Worm (Caenorhabditis elegans) whole organism, mixed stage, embryonic: ENCODE data around the gene F27E5.8.

ENCODE experiments used
- M03D4.4 ChIP-seq: sonication (generic microtip); optimal IDR thresholded peaks from 2 replicates; lab custom pipeline; 2017; ENCODE audit warnings: mild to moderate bottlenecking, missing genetic modification characterization, missing compliant biosample characterization
- bed-3 ChIP-seq: fragments of 200-800 bp; sonication (Bioruptor generic); optimal IDR thresholded peaks from 3 replicates; lab custom pipeline; 2018; ENCODE audit warnings: mild to moderate bottlenecking, missing genetic modification characterization, moderate library complexity, missing compliant biosample characterization
- blmp-1 ChIP-seq: fragments of 150-350 bp; optimal IDR thresholded peaks from 2 replicates; lab custom pipeline; 2014; ENCODE audit warnings: missing biosample characterization, missing genetic modification characterization
- ceh-39 ChIP-seq: fragments of 150-350 bp; optimal IDR thresholded peaks from 2 replicates; lab custom pipeline; 2014; ENCODE audit warnings: missing biosample characterization, missing genetic modification characterization
- ceh-43 ChIP-seq: fragments of 200-800 bp; sonication (Bioruptor generic); optimal IDR thresholded peaks from 2 replicates; lab custom pipeline; 2018; ENCODE audit warnings: mild to moderate bottlenecking, missing genetic modification characterization, moderate library complexity, missing compliant biosample characterization
- ceh-83 ChIP-seq: fragments of 200-800 bp; sonication (Bioruptor generic); optimal IDR thresholded peaks from 2 replicates; lab custom pipeline; 2018; ENCODE audit warnings: mild to moderate bottlenecking, missing genetic modification characterization, missing compliant biosample characterization
- ces-1 ChIP-seq: fragments of 150-350 bp; optimal IDR thresholded peaks from 2 replicates; lab custom pipeline; 2014; ENCODE audit warnings: missing biosample characterization, missing genetic modification reagents, missing genetic modification characterization
- cnd-1 ChIP-seq: fragments of 200-800 bp; sonication (Bioruptor generic); optimal IDR thresholded peaks from 2 replicates; lab custom pipeline; 2018; ENCODE audit warnings: mild to moderate bottlenecking, missing genetic modification characterization, missing compliant biosample characterization
- elt-1 ChIP-seq: sonication (generic microtip); optimal IDR thresholded peaks from 2 replicates; lab custom pipeline; 2017; ENCODE audit warnings: missing genetic modification characterization, mild to moderate bottlenecking, missing compliant biosample characterization, antibody characterized with exemption, moderate library complexity, borderline replicate concordance; ENCODE audit not compliant: insufficient read depth
- elt-3 ChIP-seq: fragments of 150-350 bp; optimal IDR thresholded peaks from 2 replicates; lab custom pipeline; 2014; ENCODE audit warnings: missing biosample characterization, missing genetic modification characterization
- ham-2 ChIP-seq: fragments of 200-800 bp; sonication (Bioruptor generic); optimal IDR thresholded peaks from 2 replicates; lab custom pipeline; 2018; ENCODE audit warnings: mild to moderate bottlenecking, missing genetic modification characterization, missing compliant biosample characterization
- hlh-1 ChIP-seq: fragments of 150-350 bp; optimal IDR thresholded peaks from 2 replicates; lab custom pipeline; 2014; ENCODE audit warnings: missing biosample characterization, missing genetic modification reagents, missing genetic modification characterization
- lin-13 ChIP-seq: fragments of 150-350 bp; optimal IDR thresholded peaks from 2 replicates; lab custom pipeline; 2014; ENCODE audit warnings: missing biosample characterization, missing genetic modification characterization
- lin-32 ChIP-seq: fragments of 200-800 bp; sonication (Bioruptor generic); optimal IDR thresholded peaks from 2 replicates; lab custom pipeline; 2018; ENCODE audit warnings: mild to moderate bottlenecking, missing genetic modification characterization, missing compliant biosample characterization
- lsy-2 ChIP-seq: fragments of 150-350 bp; optimal IDR thresholded peaks from 2 replicates; lab custom pipeline; 2014; ENCODE audit warnings: missing biosample characterization, missing genetic modification characterization
- mab-5 ChIP-seq: fragments of 150-350 bp; optimal IDR thresholded peaks from 2 replicates; lab custom pipeline; 2014; ENCODE audit warnings: missing biosample characterization, missing genetic modification characterization
- mep-1 ChIP-seq: fragments of 150-350 bp; optimal IDR thresholded peaks from 2 replicates; lab custom pipeline; 2017; ENCODE audit warnings: missing biosample characterization, missing genetic modification reagents, missing genetic modification characterization, inconsistent platforms
- mls-2 ChIP-seq: sonication (generic microtip); optimal IDR thresholded peaks from 2 replicates; lab custom pipeline; 2016; ENCODE audit warnings: mild to moderate bottlenecking, missing genetic modification characterization, moderate library complexity, missing compliant biosample characterization
- nhr-12 ChIP-seq: fragments of 150-350 bp; optimal IDR thresholded peaks from 2 replicates; lab custom pipeline; 2014; ENCODE audit warnings: missing biosample characterization, missing genetic modification characterization
- nhr-2 ChIP-seq: fragments of 150-350 bp; optimal IDR thresholded peaks from 2 replicates; lab custom pipeline; 2014; ENCODE audit warnings: missing biosample characterization, missing genetic modification characterization
- nhr-237 ChIP-seq: fragments of 150-350 bp; optimal IDR thresholded peaks from 2 replicates; lab custom pipeline; 2014; ENCODE audit warnings: missing biosample characterization, missing genetic modification characterization
- nhr-28 ChIP-seq: fragments of 150-350 bp; optimal IDR thresholded peaks from 2 replicates; lab custom pipeline; 2014; ENCODE audit warnings: missing biosample characterization, missing genetic modification characterization
- nhr-76 ChIP-seq: sonication (generic microtip); optimal IDR thresholded peaks from 2 replicates; lab custom pipeline; 2017; ENCODE audit warnings: missing biosample characterization, missing genetic modification characterization
- pha-4 ChIP-seq: fragments of 150-350 bp; optimal IDR thresholded peaks from 2 replicates; lab custom pipeline; 2018; ENCODE audit warnings: missing biosample characterization, missing genetic modification reagents, missing genetic modification characterization
- snpc-4 ChIP-seq: fragments of 150-350 bp; optimal IDR thresholded peaks from 2 replicates; lab custom pipeline; 2014; ENCODE audit warnings: missing biosample characterization, missing genetic modification characterization
- sptf-1 ChIP-seq: sonication (generic microtip); optimal IDR thresholded peaks from 2 replicates; lab custom pipeline; 2017; ENCODE audit warnings: mild to moderate bottlenecking, missing genetic modification characterization, moderate library complexity, missing compliant biosample characterization
- tbx-8 ChIP-seq: fragments of 200-800 bp; sonication (Bioruptor generic); optimal IDR thresholded peaks from 2 replicates; lab custom pipeline; 2018; ENCODE audit warnings: mild to moderate bottlenecking, missing genetic modification characterization, moderate library complexity, missing compliant biosample characterization
- unc-120 ChIP-seq: sonication (generic microtip); optimal IDR thresholded peaks from 2 replicates; lab custom pipeline; 2017; ENCODE audit warnings: missing genetic modification characterization, missing compliant biosample characterization; ENCODE audit not compliant: poor library complexity, severe bottlenecking
- unc-39 ChIP-seq: fragments of 150-350 bp; optimal IDR thresholded peaks from 2 replicates; lab custom pipeline; 2014; ENCODE audit warnings: missing biosample characterization, missing genetic modification characterization
- unc-62 ChIP-seq: fragments of 150-350 bp; optimal IDR thresholded peaks from 2 replicates; lab custom pipeline; 2014; ENCODE audit warnings: missing biosample characterization, missing genetic modification reagents, missing genetic modification characterization
- zip-8 ChIP-seq: fragments of 150-350 bp; optimal IDR thresholded peaks from 2 replicates; lab custom pipeline; 2014; ENCODE audit warnings: missing biosample characterization, missing genetic modification characterization
- ztf-11 ChIP-seq: fragments of 150-350 bp; optimal IDR thresholded peaks from 2 replicates; lab custom pipeline; 2014; ENCODE audit warnings: missing biosample characterization, missing genetic modification characterization

F27E5.8 gene

DNA sequence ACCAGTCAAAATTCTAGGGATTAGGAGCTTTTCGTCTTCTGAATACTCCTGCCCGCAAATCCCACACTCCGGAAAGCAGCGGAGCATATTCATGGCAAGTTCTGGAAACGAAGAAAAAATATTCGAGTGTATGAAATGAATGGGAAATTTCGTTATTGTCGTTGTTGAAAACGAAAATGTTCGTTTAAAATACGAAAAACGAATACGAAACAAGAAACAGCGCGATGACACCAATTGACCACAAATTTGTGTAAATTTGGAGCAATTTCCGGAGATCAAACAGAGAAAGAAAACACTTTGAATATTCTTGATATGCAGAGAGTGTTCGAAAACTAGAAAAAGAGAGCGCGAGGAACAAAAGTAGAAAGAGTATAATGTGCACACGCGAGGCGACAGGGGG, 21.7 kb downstream of the F27E5.8 start, which contains the start of gene ZK945.4:
Gene ZK945.4, minus strand, starts transcription at position 101 of the 400 bp plus-strand sequence.
- TF ChIP-seq snpc-4 (tag; lab: Kevin White, UChicago): no peak
- no peak for TF ChIP-seq ceh-39 (tag; lab: Kevin White, UChicago)

DNA sequence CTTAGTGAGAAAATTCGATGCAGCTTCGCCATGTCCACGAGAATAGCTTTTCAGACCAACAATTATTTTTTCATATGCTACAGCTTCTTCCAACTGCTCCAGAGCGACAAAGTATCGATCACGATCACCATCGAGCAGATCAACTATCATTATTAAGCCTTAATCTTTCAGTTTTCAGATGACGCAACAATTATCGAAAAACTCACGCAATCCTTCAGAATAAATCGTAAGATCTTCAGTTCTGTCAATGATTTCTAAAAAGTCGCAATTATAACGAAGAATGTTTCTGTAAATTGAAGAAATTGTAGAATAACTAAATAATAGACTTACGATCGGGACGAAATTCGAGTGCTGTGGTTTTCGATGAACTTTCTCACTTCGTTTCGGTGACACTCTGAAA, 24.1 kb downstream of the F27E5.8 start:
- TF ChIP-seq zip-8 (tag; lab: Kevin White, UChicago) (peak; percentile 97), snpc-4 (tag; lab: Kevin White, UChicago) (no peak)

DNA sequence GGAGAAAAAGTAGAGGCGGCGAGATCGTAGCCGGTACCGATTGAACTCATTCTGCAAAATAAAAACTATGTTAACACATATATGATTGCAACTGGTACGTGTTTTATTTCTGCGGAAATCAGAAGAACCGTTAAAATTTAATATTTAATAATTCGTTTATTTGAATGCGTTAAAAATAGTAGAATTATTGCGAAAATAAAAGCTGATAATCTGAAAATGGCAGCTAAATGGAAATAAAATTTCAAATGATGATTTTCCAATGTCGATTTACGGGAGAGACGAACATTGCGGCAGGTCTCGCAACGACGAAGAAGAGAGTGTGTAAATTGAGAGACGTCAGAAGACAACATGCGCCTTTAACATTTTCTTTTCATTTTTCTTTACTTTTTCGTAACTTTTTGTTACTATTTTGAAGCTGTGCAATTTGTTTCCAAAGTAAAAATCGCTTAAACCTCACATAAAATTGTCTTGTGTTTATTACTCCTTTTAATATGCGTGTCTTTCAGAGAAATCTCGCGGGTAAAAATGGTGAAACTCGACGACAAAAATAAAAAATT, 27.4 kb downstream of the F27E5.8 start, which contains the start of the genes pas-7 and puf-12:
Gene pas-7, minus strand, starts transcription at position 51 of the 557 bp plus-strand sequence.
Gene puf-12, plus strand, starts transcription at position 507 of the 557 bp plus-strand sequence.
- TF ChIP-seq sptf-1 (tag; lab: Kevin White, UChicago) (no peak), nhr-28 (tag; lab: Kevin White, UChicago) (no peak), ceh-83 (GFP tag; lab: Kevin White, UChicago) (no peak), ztf-11 (no peak), elt-1 (no peak), mep-1 (peak; percentile 43), pha-4 (tag; lab: Kevin White, UChicago) (peak; percentile 30), unc-39 (tag; lab: Kevin White, UChicago) (no peak), bed-3 (GFP tag; lab: Kevin White, UChicago) (no peak), M03D4.4 (tag; lab: Kevin White, UChicago) (no peak), nhr-2 (tag; lab: Kevin White, UChicago) (no peak), unc-62 (GFP tag; lab: Kevin White, UChicago) (no peak), ces-1 (GFP tag; lab: Kevin White, UChicago) (no peak), hlh-1 (tag; lab: Kevin White, UChicago) (peak; percentile 13), lsy-2 (tag; lab: Kevin White, UChicago) (peak; percentile 37), unc-120 (tag; lab: Kevin White, UChicago) (no peak), lin-13 (tag; lab: Kevin White, UChicago) (no peak), cnd-1 (tag; lab: Kevin White, UChicago) (no peak), tbx-8 (no peak), nhr-76 (tag; lab: Kevin White, UChicago) (no peak), snpc-4 (tag; lab: Kevin White, UChicago) (no peak), ceh-39 (tag; lab: Kevin White, UChicago) (no peak), elt-3 (tag; lab: Kevin White, UChicago) (no peak), nhr-12 (tag; lab: Kevin White, UChicago) (no peak), lin-32 (GFP tag; lab: Kevin White, UChicago) (no peak), mab-5 (tag; lab: Kevin White, UChicago) (no peak), ham-2 (GFP tag; lab: Kevin White, UChicago) (no peak), mls-2 (tag; lab: Kevin White, UChicago) (no peak)

DNA sequence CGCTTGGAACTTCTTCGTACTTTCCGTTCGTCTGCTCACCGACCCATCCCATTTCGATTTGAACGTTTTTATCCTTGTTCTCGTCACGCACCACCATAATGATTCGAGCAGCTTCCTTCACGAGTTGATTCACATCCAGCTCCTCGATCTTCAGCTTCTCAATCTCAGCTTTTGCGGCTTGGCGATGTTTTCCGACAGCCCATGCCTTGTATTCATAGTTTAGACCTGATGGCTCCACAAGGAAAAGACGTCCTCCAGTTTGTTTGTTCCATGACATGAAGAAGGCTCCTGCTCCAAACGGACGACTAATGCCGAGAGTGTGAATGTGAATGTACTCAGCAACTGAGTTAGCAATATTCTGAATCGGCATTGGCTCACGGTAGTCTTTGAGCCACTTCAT, 28.2 kb downstream of the F27E5.8 start:
- TF ChIP-seq cnd-1 (tag; lab: Kevin White, UChicago): no peak
- no peak for TF ChIP-seq blmp-1 (tag; lab: Kevin White, UChicago)
- TF ChIP-seq pha-4 (tag; lab: Kevin White, UChicago): no peak
- no peak for TF ChIP-seq hlh-1 (tag; lab: Kevin White, UChicago)

DNA sequence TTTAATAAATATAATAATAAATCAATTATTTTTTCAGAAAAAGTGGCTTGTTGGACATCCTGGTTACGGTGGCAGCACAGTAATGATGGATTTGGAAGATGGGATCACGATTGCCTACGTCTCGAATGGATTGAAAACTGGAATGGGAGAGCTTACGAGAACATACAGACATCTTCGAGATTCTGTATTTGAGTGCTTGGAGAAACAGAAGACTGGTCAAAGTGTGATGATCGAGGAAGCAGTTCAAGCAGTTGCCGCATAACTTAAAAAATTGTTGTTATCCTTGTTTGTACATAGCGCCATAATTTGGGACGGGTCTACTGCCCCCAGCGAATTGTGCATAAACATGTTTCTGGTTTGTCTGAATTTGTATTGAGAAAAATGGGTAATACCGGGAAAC, 28.9 kb downstream of the F27E5.8 start:
- TF ChIP-seq ham-2 (GFP tag; lab: Kevin White, UChicago): no peak
- TF ChIP-seq hlh-1 (tag; lab: Kevin White, UChicago): no peak
- TF ChIP-seq tbx-8: no peak
- TF ChIP-seq blmp-1 (tag; lab: Kevin White, UChicago): no peak
- TF ChIP-seq unc-39 (tag; lab: Kevin White, UChicago): no peak
- TF ChIP-seq ceh-83 (GFP tag; lab: Kevin White, UChicago): no peak
- no peak for TF ChIP-seq nhr-237
- TF ChIP-seq bed-3 (GFP tag; lab: Kevin White, UChicago): no peak
- no peak for TF ChIP-seq nhr-28 (tag; lab: Kevin White, UChicago)
- no peak for TF ChIP-seq lin-13 (tag; lab: Kevin White, UChicago)
- TF ChIP-seq mls-2 (tag; lab: Kevin White, UChicago): no peak
- no peak for TF ChIP-seq M03D4.4 (tag; lab: Kevin White, UChicago)
- TF ChIP-seq nhr-76 (tag; lab: Kevin White, UChicago): no peak
- TF ChIP-seq lsy-2 (tag; lab: Kevin White, UChicago): no peak
- TF ChIP-seq unc-62 (GFP tag; lab: Kevin White, UChicago): no peak
- TF ChIP-seq ceh-43: no peak
- TF ChIP-seq ces-1 (GFP tag; lab: Kevin White, UChicago): no peak
- TF ChIP-seq cnd-1 (tag; lab: Kevin White, UChicago): no peak
- TF ChIP-seq pha-4 (tag; lab: Kevin White, UChicago): no peak
- no peak for TF ChIP-seq zip-8 (tag; lab: Kevin White, UChicago)
